Fruit fly (Drosophila melanogaster): Measurements from ENCODE around the gene CAH8.

Gene CAH8

DNA sequence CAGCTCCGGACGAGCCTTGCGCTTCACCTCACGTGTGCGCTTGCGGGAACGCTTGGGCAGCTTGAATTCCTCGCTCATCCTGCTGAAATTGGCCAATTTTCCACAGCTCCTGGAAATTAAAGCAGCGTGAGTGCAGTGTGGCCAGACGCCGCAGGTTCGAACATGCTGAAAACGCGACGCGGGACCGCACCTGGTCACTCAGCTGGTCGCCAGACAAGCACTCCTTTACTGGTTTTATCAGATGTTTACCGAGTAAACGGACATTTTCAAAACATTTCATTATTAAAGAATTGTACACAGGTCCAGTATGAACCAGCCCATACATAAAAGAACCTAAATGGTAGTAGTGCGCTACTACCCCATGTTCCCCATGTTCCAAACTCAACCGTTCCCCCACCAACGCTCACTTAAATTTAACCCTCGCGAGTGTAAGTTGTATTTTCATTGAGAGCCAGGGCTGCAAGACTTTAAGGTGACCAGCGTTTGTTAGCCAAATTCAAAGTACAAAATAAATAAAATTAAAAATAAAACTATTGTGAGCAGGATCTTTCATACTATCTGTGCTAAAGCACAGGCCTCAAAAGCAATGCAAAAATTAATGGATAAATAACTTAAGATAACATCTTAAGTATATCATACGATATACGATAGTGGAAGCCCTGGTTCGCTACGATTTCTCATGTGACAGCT, 27.2 kb downstream of the CAH8 start, which contains the start of the genes JMJD6, CG7071 and Muted (continued):
- TF ChIP-seq Bdp1 (GFP tag; optimal IDR thresholded peaks at IDR 0.05) (peak; percentile 84), kah (GFP tag; optimal IDR thresholded peaks at IDR 0.05) (peak; percentile 59), lov (optimal IDR thresholded peaks at IDR 0.05) (no peak), lov (GFP tag; IDR thresholded peaks at IDR 0.05) (peak; percentile 87; the same call in 2 of the 3 replicates), mam (GFP tag; optimal IDR thresholded peaks at IDR 0.05) (peak; percentile 93), CG10979 (tag; optimal IDR thresholded peaks at IDR 0.05) (peak; percentile 84), da (GFP tag; optimal IDR thresholded peaks at IDR 0.05) (peak; percentile 34), MESR4 (GFP tag; optimal IDR thresholded peaks at IDR 0.05) (peak; percentile 76), C15 (GFP tag; IDR thresholded peaks at IDR 0.05) (peak; percentile 74), CG1647 (GFP tag; optimal IDR thresholded peaks at IDR 0.05) (peak; percentile 91), rib (GFP tag; IDR thresholded peaks at IDR 0.05) (peak; percentile 90; the same call in 1 of the 2 replicates), NFAT (GFP tag; IDR thresholded peaks at IDR 0.05) (peak; percentile 89), B-H2 (GFP tag; optimal IDR thresholded peaks at IDR 0.05) (peak; percentile 97), CG10321 (GFP tag; IDR thresholded peaks at IDR 0.05) (peak; percentile 40; the same call in 1 of the 2 replicates), H15 (GFP tag; IDR thresholded peaks at IDR 0.05) (peak; percentile 87), CG11398 (GFP tag; optimal IDR thresholded peaks at IDR 0.05) (peak; percentile 78), pros (GFP tag; optimal IDR thresholded peaks at IDR 0.05) (peak; percentile 25), pita (GFP tag; optimal IDR thresholded peaks at IDR 0.05) (no peak), Dad (GFP tag; optimal IDR thresholded peaks at IDR 0.05) (peak; percentile 74), phol (tag; optimal IDR thresholded peaks at IDR 0.05) (peak; percentile 93), HLHmδ (GFP tag; optimal IDR thresholded peaks at IDR 0.05) (no peak), Adf1 (GFP tag; IDR thresholded peaks at IDR 0.05) (peak; percentile 69), cas (GFP tag; IDR thresholded peaks at IDR 0.05) (peak; percentile 87), tup (GFP tag; optimal IDR thresholded peaks at IDR 0.05) (peak; percentile 86), MBD-R2 (GFP tag; IDR thresholded peaks at IDR 0.05) (peak; percentile 83), CG12744 (GFP tag; optimal IDR thresholded peaks at IDR 0.05) (peak; percentile 86), odd (GFP tag; optimal IDR thresholded peaks at IDR 0.05) (peak; percentile 76), CG4424 (GFP tag; optimal IDR thresholded peaks at IDR 0.05) (peak; percentile 94), CG9817 (tag; optimal IDR thresholded peaks at IDR 0.05) (peak; percentile 95), caup (GFP tag; optimal IDR thresholded peaks at IDR 0.05; ENCODE audit: severe bottlenecking) (peak; percentile 89), CG17359 (tag; optimal IDR thresholded peaks at IDR 0.05) (peak; percentile 90), Hr3 (GFP tag; optimal IDR thresholded peaks at IDR 0.05) (peak; percentile 92), hbn (GFP tag; IDR thresholded peaks at IDR 0.05; ENCODE audit: partially characterized antibody) (peak; percentile 92), Lpt (GFP tag; optimal IDR thresholded peaks at IDR 0.05) (no peak), BEAF-32 (GFP tag; optimal IDR thresholded peaks at IDR 0.05) (peak; percentile 90), cg (GFP tag; optimal IDR thresholded peaks at IDR 0.05) (no peak), sim (GFP tag; IDR thresholded peaks at IDR 0.05) (peak; percentile 68; the same call in 1 of the 2 replicates), CG6254 (GFP tag; optimal IDR thresholded peaks at IDR 0.05) (peak; percentile 62), z (GFP tag; IDR thresholded peaks at IDR 0.05) (peak; percentile 47; the same call in 2 of the 3 replicates), ranshi (GFP tag; IDR thresholded peaks at IDR 0.05) (peak; percentile 93), Max (GFP tag; optimal IDR thresholded peaks at IDR 0.05) (peak; percentile 92), Nf-YB (GFP tag; optimal IDR thresholded peaks at IDR 0.05) (peak; percentile 77), CG34224 (GFP tag; IDR thresholded peaks at IDR 0.05; ENCODE audit: partially characterized antibody) (peak; percentile 90), CG9215 (GFP tag; IDR thresholded peaks at IDR 0.05) (peak; percentile 92), slp2 (GFP tag; optimal IDR thresholded peaks at IDR 0.05) (peak; percentile 82), CG16813 (GFP tag; IDR thresholded peaks at IDR 0.05; ENCODE audit: partially characterized antibody) (peak; percentile 74), Ets65A (GFP tag) (peak; percentile 98), ro (GFP tag; IDR thresholded peaks at IDR 0.05) (peak; percentile 81), ind (GFP tag; optimal IDR thresholded peaks at IDR 0.05) (peak; percentile 93), CG17385 (GFP tag; optimal IDR thresholded peaks at IDR 0.05) (peak; percentile 84)

All from whole organism, embryonic.